Fruit fly (Drosophila melanogaster): ENCODE results near the gene loco.
A peak's percentile ranks its signal among the peaks of the same experiment; 100 is the strongest.

loco gene

DNA sequence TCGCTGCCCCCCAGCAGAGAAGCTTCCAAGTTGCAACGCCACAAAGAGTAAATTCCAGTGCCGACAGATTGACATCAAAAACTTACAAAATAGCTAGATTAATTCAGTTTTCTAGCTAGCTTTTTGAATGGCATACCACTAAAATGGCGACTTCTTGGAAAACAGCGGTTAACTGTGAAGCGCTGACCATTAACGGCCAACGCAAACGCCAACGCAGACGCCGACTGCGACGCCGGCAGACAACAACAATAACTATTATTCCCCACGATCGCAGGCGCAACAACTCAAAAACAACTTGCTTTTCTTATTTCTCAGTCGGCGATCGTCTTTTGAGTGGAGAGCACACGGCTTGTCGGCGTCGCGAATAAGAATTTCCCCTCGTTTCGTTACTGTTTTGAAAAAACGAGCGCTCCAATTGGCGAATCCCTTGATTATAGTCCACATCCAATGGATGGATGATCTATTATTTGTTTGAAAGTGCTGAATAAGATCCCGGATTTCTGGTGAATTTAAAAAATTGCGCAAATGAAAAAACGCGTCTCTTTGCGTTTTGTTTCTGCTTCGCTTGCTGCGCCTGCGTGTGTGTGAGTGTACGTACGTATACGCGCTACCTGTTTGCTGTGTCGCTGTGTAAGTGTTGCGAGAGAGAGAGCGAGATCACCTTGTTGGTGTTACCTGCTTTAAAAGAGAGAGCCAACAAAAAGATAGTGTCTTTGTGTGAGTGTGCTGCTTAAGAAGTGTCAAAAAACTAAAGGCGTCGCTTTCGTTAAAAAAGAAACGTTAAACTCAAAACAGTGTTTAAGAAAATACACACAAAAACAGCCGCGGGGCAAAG, 27.5 kb upstream of the loco start:
- no peak for TF ChIP-seq CG17806 (tag; optimal IDR thresholded peaks at IDR 0.05)
- no peak for TF ChIP-seq CG8301 (tag; optimal IDR thresholded peaks at IDR 0.05)
- TF ChIP-seq CG13204 (GFP tag; optimal IDR thresholded peaks at IDR 0.05), result no peak
- no peak for TF ChIP-seq CG8159 (tag; optimal IDR thresholded peaks at IDR 0.05)
- TF ChIP-seq CG9948 (tag; optimal IDR thresholded peaks at IDR 0.05), result no peak
- TF ChIP-seq CG32121 (GFP tag; IDR thresholded peaks at IDR 0.05), result no peak; the same call in 1 of the 2 replicates
- no peak for TF ChIP-seq gl (tag; optimal IDR thresholded peaks at IDR 0.05)
- TF ChIP-seq CG10348 (GFP tag; IDR thresholded peaks at IDR 0.05), result no peak
- TF ChIP-seq CG34367 (tag; optimal IDR thresholded peaks at IDR 0.05), result peak; percentile 2
- TF ChIP-seq Ets98B (GFP tag; IDR thresholded peaks at IDR 0.05), result peak; percentile 5; the same call in 1 of the 2 replicates
- TF ChIP-seq CG12605 (GFP tag; IDR thresholded peaks at IDR 0.05), result no peak
- no peak for TF ChIP-seq Snoo (tag; optimal IDR thresholded peaks at IDR 0.05)
- TF ChIP-seq CG14655 (GFP tag; optimal IDR thresholded peaks at IDR 0.05), result no peak
- TF ChIP-seq fd96Ca (GFP tag; IDR thresholded peaks at IDR 0.05), result peak; percentile 38; the same call in 1 of the 3 replicates
- TF ChIP-seq D1 (tag; optimal IDR thresholded peaks at IDR 0.05), result no peak
- no peak for TF ChIP-seq rn (GFP tag; IDR thresholded peaks at IDR 0.05)
- peak; percentile 16 for TF ChIP-seq CG15710 (tag; optimal IDR thresholded peaks at IDR 0.05)
- TF ChIP-seq CG4496 (GFP tag; IDR thresholded peaks at IDR 0.05), result peak; percentile 59; the same call in 1 of the 3 replicates
- TF ChIP-seq Pif1A (GFP tag; optimal IDR thresholded peaks at IDR 0.05), result no peak
- no peak for TF ChIP-seq EcR (GFP tag; optimal IDR thresholded peaks at IDR 0.05)
- TF ChIP-seq Pif1B (GFP tag; optimal IDR thresholded peaks at IDR 0.05), result no peak

DNA sequence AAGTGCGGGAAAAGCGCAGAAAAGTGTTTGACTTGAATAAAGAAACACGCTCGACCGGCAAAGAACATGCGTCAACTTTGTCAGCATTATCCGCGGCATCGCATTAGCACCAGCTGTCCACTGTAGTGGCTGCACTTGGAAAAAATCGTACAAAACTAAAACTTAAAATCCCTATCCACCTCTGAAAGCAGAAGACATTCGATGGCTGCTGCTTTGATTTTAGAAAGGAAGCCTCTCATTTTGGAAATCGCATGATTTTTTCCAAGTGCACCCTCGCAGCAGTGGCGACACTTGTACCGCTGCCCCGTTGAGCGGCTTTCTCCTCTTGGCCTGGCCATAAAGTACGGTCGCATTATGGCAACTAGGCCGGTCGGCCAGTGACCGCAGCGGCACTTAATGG, 25.1 kb upstream of the loco start:
- TF ChIP-seq CG32121 (GFP tag; IDR thresholded peaks at IDR 0.05) (peak; percentile 78), CG9948 (tag; optimal IDR thresholded peaks at IDR 0.05) (peak; percentile 26), Snoo (tag; optimal IDR thresholded peaks at IDR 0.05) (no peak), Ets98B (GFP tag; IDR thresholded peaks at IDR 0.05) (peak; percentile 87), CG10348 (GFP tag; IDR thresholded peaks at IDR 0.05) (no peak), Pif1B (GFP tag; optimal IDR thresholded peaks at IDR 0.05) (peak; percentile 23), CG4496 (GFP tag; IDR thresholded peaks at IDR 0.05) (peak; percentile 86), CG13204 (GFP tag; optimal IDR thresholded peaks at IDR 0.05) (no peak), Pif1A (GFP tag; optimal IDR thresholded peaks at IDR 0.05) (peak; percentile 78), CG15710 (tag; optimal IDR thresholded peaks at IDR 0.05) (peak; percentile 14), gl (tag; optimal IDR thresholded peaks at IDR 0.05) (no peak), CG34367 (tag; optimal IDR thresholded peaks at IDR 0.05) (peak; percentile 17), CG12605 (GFP tag; IDR thresholded peaks at IDR 0.05) (peak; percentile 57), CG17806 (tag; optimal IDR thresholded peaks at IDR 0.05) (no peak), CG8301 (tag; optimal IDR thresholded peaks at IDR 0.05) (peak; percentile 79), rn (GFP tag; IDR thresholded peaks at IDR 0.05) (peak; percentile 51; the same call in 1 of the 2 replicates), fd96Ca (GFP tag; IDR thresholded peaks at IDR 0.05) (peak; percentile 90), D1 (tag; optimal IDR thresholded peaks at IDR 0.05) (no peak), CG8159 (tag; optimal IDR thresholded peaks at IDR 0.05) (no peak), EcR (GFP tag; optimal IDR thresholded peaks at IDR 0.05) (no peak), CG14655 (GFP tag; optimal IDR thresholded peaks at IDR 0.05) (peak; percentile 73)

DNA sequence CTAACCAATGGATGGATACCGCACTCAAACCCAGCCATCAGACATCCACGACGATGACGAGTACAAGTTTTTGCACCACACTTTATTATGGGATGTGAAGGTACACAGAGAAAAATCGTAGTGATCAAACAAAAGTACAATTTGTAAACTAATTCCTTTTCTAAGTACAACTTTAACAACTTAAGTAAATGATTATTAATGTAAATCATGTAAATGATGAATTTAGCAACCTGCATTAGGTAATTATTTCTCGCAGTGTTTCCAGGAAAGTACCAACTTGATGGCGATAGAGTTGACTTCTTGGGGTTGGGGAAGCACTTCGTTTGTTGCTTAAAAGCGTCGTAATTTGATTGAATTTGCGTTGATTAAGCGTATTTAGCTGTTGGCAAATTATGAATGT, 23.9 kb upstream of the loco start:
- TF ChIP-seq CG34367 (tag; optimal IDR thresholded peaks at IDR 0.05), result peak; percentile 61
- TF ChIP-seq CG17806 (tag; optimal IDR thresholded peaks at IDR 0.05), result no peak
- TF ChIP-seq gl (tag; optimal IDR thresholded peaks at IDR 0.05), result no peak
- TF ChIP-seq CG13204 (GFP tag; optimal IDR thresholded peaks at IDR 0.05), result no peak
- no peak for TF ChIP-seq fd96Ca (GFP tag; IDR thresholded peaks at IDR 0.05)
- TF ChIP-seq CG15710 (tag; optimal IDR thresholded peaks at IDR 0.05), result peak; percentile 62
- TF ChIP-seq Ets98B (GFP tag; IDR thresholded peaks at IDR 0.05), result peak; percentile 21; the same call in 1 of the 2 replicates
- peak; percentile 45 for TF ChIP-seq CG8301 (tag; optimal IDR thresholded peaks at IDR 0.05)
- TF ChIP-seq CG10348 (GFP tag; IDR thresholded peaks at IDR 0.05), result no peak
- TF ChIP-seq CG12605 (GFP tag; IDR thresholded peaks at IDR 0.05), result no peak
- no peak for TF ChIP-seq rn (GFP tag; IDR thresholded peaks at IDR 0.05)
- TF ChIP-seq CG4496 (GFP tag; IDR thresholded peaks at IDR 0.05), result peak; percentile 68
- TF ChIP-seq Pif1A (GFP tag; optimal IDR thresholded peaks at IDR 0.05), result peak; percentile 72
- TF ChIP-seq CG14655 (GFP tag; optimal IDR thresholded peaks at IDR 0.05), result peak; percentile 37
- TF ChIP-seq CG32121 (GFP tag; IDR thresholded peaks at IDR 0.05), result peak; percentile 61
- TF ChIP-seq Snoo (tag; optimal IDR thresholded peaks at IDR 0.05), result no peak
- TF ChIP-seq CG8159 (tag; optimal IDR thresholded peaks at IDR 0.05), result peak; percentile 28
- TF ChIP-seq EcR (GFP tag; optimal IDR thresholded peaks at IDR 0.05), result no peak
- TF ChIP-seq Pif1B (GFP tag; optimal IDR thresholded peaks at IDR 0.05), result no peak
- peak; percentile 45 for TF ChIP-seq CG9948 (tag; optimal IDR thresholded peaks at IDR 0.05)
- no peak for TF ChIP-seq D1 (tag; optimal IDR thresholded peaks at IDR 0.05)

DNA sequence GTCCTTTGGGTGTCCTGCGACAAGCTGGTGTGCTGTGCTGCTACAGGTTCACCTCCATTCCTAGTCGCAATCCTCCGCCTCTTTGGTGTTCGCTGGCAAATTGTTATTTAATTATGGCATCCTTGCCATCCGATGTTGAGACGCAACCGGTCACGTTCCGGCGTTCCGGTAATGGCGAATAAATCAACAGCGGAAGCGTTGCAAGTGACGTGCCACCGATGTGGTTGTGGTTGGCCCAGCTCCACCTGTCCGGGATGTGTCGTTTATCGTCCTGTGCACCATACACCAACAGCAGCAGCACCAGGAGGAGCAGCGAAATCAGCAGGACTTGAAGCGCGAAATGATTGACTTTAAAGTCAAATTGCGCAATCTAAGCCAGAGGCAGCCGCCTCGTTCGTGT, 10.7 kb upstream of the loco start:
- TF ChIP-seq CG10348 (GFP tag; IDR thresholded peaks at IDR 0.05) (no peak), gl (tag; optimal IDR thresholded peaks at IDR 0.05) (no peak), Ets98B (GFP tag; IDR thresholded peaks at IDR 0.05) (no peak), Snoo (tag; optimal IDR thresholded peaks at IDR 0.05) (no peak), CG14655 (GFP tag; optimal IDR thresholded peaks at IDR 0.05) (no peak), CG13204 (GFP tag; optimal IDR thresholded peaks at IDR 0.05) (no peak), Pif1A (GFP tag; optimal IDR thresholded peaks at IDR 0.05) (no peak), CG32121 (GFP tag; IDR thresholded peaks at IDR 0.05) (no peak), CG8159 (tag; optimal IDR thresholded peaks at IDR 0.05) (no peak), Pif1B (GFP tag; optimal IDR thresholded peaks at IDR 0.05) (no peak), EcR (GFP tag; optimal IDR thresholded peaks at IDR 0.05) (no peak), CG8301 (tag; optimal IDR thresholded peaks at IDR 0.05) (no peak), CG15710 (tag; optimal IDR thresholded peaks at IDR 0.05) (no peak), fd96Ca (GFP tag; IDR thresholded peaks at IDR 0.05) (no peak), CG34367 (tag; optimal IDR thresholded peaks at IDR 0.05) (no peak), CG9948 (tag; optimal IDR thresholded peaks at IDR 0.05) (no peak)

Data from whole organism, pupa.